Worm (Caenorhabditis elegans): ENCODE results near the gene shl-1.

DNA sequence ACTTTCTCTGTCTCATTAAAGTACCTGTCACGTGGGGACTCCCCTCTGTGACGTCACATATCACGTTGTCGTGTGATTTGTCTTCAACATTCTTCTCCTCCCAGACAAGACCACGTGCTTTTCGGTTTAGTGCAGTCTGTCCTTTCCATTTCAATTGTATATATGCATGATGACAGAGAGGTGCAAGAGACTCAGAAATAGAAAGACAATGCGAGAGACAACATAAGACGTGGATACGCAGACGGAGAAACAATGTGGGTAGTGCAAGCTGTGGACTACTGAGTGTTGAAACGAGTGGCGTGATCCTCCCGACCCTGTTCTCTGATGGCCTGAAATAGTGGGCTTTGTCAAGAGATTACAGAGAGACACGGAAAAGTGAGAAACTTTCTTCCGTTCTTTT lies 47.1 kb downstream of the shl-1 start:
- no peak for TF ChIP-seq ref-1 (GFP tag; conservative IDR thresholded peaks at IDR 0.05)
- no peak for TF ChIP-seq klf-2 (GFP tag; conservative IDR thresholded peaks at IDR 0.05)

Measured in whole organism, midembryonic.